Worm (Caenorhabditis elegans) whole organism, young adult: ENCODE results near the gene F21H7.5.

ENCODE experiments used
- C17E4.6 ChIP-seq: fragments of 200-800 bp; sonication (Bioruptor generic); IDR thresholded peaks from 2 replicates; pipeline ENCODE4 v1.3.6; 2022; ENCODE audit warnings: missing genetic modification reagents, missing genetic modification characterization, missing compliant biosample characterization
- F10E7.11 ChIP-seq: sonication (generic microtip); optimal IDR thresholded peaks from 2 replicates; lab custom pipeline; 2017; ENCODE audit warnings: mild to moderate bottlenecking, missing genetic modification characterization, moderate library complexity, missing compliant biosample characterization
- F23B12.7 ChIP-seq: sonication (generic microtip); optimal IDR thresholded peaks from 2 replicates; lab custom pipeline; 2017; ENCODE audit warnings: missing genetic modification characterization, mild to moderate bottlenecking, missing compliant biosample characterization, antibody characterized with exemption, moderate library complexity; ENCODE audit not compliant: insufficient read depth
- F49E8.2 ChIP-seq: sonication (generic microtip); optimal IDR thresholded peaks from 3 replicates; lab custom pipeline; 2017; ENCODE audit warnings: missing genetic modification characterization, mild to moderate bottlenecking, missing compliant biosample characterization, antibody characterized with exemption, moderate library complexity; ENCODE audit not compliant: insufficient read depth
- F57C9.4 ChIP-seq: sonication (generic microtip); optimal IDR thresholded peaks from 2 replicates; lab custom pipeline; 2017; ENCODE audit warnings: mild to moderate bottlenecking, missing genetic modification characterization, missing compliant biosample characterization
- K11D2.4 ChIP-seq: fragments of 200-800 bp; sonication (Bioruptor generic); IDR thresholded peaks from 2 replicates; pipeline ENCODE4 v1.3.6; 2022; ENCODE audit warnings: missing genetic modification reagents, missing genetic modification characterization, missing compliant biosample characterization
- Y53F4B.3 ChIP-seq: fragments of 200-800 bp; sonication (Bioruptor generic); IDR thresholded peaks from 2 replicates; pipeline ENCODE4 v1.3.6; 2022; ENCODE audit warnings: missing genetic modification reagents, missing genetic modification characterization, missing compliant biosample characterization
- Y95B8A.8 ChIP-seq: fragments of 200-800 bp; sonication (Bioruptor generic); IDR thresholded peaks from 2 replicates; pipeline ENCODE4 v1.3.6; 2022; ENCODE audit warnings: missing genetic modification reagents, missing genetic modification characterization, missing compliant biosample characterization
- ZK185.1 ChIP-seq: sonication (generic microtip); optimal IDR thresholded peaks from 2 replicates; lab custom pipeline; 2016; ENCODE audit warnings: mild to moderate bottlenecking, missing genetic modification characterization, missing compliant biosample characterization; ENCODE audit not compliant: poor library complexity, severe bottlenecking
- aptf-3 ChIP-seq: fragments of 200-800 bp; sonication (Bioruptor generic); IDR thresholded peaks from 2 replicates; pipeline ENCODE4 v1.3.6; 2022; ENCODE audit warnings: missing genetic modification characterization, missing compliant biosample characterization
- ccch-3 ChIP-seq: fragments of 200-800 bp; sonication (Bioruptor generic); optimal IDR thresholded peaks from 2 replicates; lab custom pipeline; 2018; ENCODE audit warnings: mild to moderate bottlenecking, missing genetic modification characterization, missing compliant biosample characterization
- dox-1 ChIP-seq: fragments of 200-800 bp; sonication (Bioruptor generic); IDR thresholded peaks from 2 replicates; pipeline ENCODE4 v1.3.6; 2022; ENCODE audit warnings: missing genetic modification reagents, missing genetic modification characterization, missing compliant biosample characterization
- egl-18 ChIP-seq: fragments of 200-800 bp; sonication (Bioruptor generic); IDR thresholded peaks from 2 replicates; pipeline ENCODE4 v1.3.6; 2022; ENCODE audit warnings: missing genetic modification reagents, missing genetic modification characterization, missing compliant biosample characterization
- him-1 ChIP-seq: sonication (generic microtip); optimal IDR thresholded peaks from 2 replicates; lab custom pipeline; 2016; ENCODE audit warnings: missing genotype, missing genetic modification reagents, missing genetic modification characterization, missing compliant biosample characterization
- madf-6 ChIP-seq: fragments of 200-800 bp; sonication (Bioruptor generic); IDR thresholded peaks from 2 replicates; pipeline ENCODE4 v1.3.6; 2022; ENCODE audit warnings: missing genetic modification reagents, missing genetic modification characterization, missing compliant biosample characterization
- mcd-1 ChIP-seq: fragments of 200-800 bp; sonication (Bioruptor generic); IDR thresholded peaks from 2 replicates; pipeline ENCODE4 v1.3.6; 2022; ENCODE audit warnings: missing genetic modification reagents, missing genetic modification characterization, missing compliant biosample characterization
- nfya-2 ChIP-seq: fragments of 200-800 bp; sonication (Bioruptor generic); IDR thresholded peaks from 2 replicates; pipeline ENCODE4 v1.3.6; 2022; ENCODE audit warnings: missing genetic modification reagents, missing genetic modification characterization, missing compliant biosample characterization
- nfyb-1 ChIP-seq: fragments of 200-800 bp; sonication (Bioruptor generic); IDR thresholded peaks from 2 replicates; pipeline ENCODE4 v1.3.6; 2022; ENCODE audit warnings: missing genetic modification reagents, missing genetic modification characterization, missing compliant biosample characterization
- nhr-120 ChIP-seq: fragments of 200-800 bp; sonication (Bioruptor generic); IDR thresholded peaks from 2 replicates; pipeline ENCODE4 v1.3.6; 2022; ENCODE audit warnings: missing genetic modification characterization, missing compliant biosample characterization
- nhr-80 ChIP-seq: sonication (generic microtip); optimal IDR thresholded peaks from 2 replicates; lab custom pipeline; 2016; ENCODE audit warnings: missing genetic modification characterization, missing compliant biosample characterization
- unc-130 ChIP-seq: sonication (generic microtip); optimal IDR thresholded peaks from 2 replicates; lab custom pipeline; 2016; ENCODE audit warnings: missing genetic modification reagents, missing genetic modification characterization, missing compliant biosample characterization
- ztf-22 ChIP-seq: fragments of 200-800 bp; sonication (Bioruptor generic); optimal IDR thresholded peaks from 2 replicates; lab custom pipeline; 2018; ENCODE audit warnings: mild to moderate bottlenecking, missing genetic modification characterization, moderate library complexity, missing compliant biosample characterization

F21H7.5 gene

ce11 chrV:16285794-16286193, 48.5 kb downstream of the F21H7.5 start, which contains the start of gene F28G4.4:
TSS of gene F28G4.4 (minus strand) at chrV:16285894.
- TF ChIP-seq unc-130 (GFP tag; lab: Kevin White, UChicago) (no peak), him-1 (tag; lab: Kevin White, UChicago) (no peak), aptf-3 (no peak), C17E4.6 (GFP tag; lab: Robert Waterston, UW) (no peak), Y53F4B.3 (GFP tag; lab: Robert Waterston, UW) (no peak), madf-6 (no peak), egl-18 (GFP tag; lab: Robert Waterston, UW) (no peak), ccch-3 (GFP tag; lab: Kevin White, UChicago) (no peak), F23B12.7 (tag; lab: Kevin White, UChicago) (no peak), ztf-22 (GFP tag; lab: Kevin White, UChicago) (no peak), mcd-1 (GFP tag; lab: Robert Waterston, UW) (no peak), nfya-2 (GFP tag; lab: Robert Waterston, UW) (no peak), F10E7.11 (tag; lab: Kevin White, UChicago) (no peak), nfyb-1 (GFP tag; lab: Robert Waterston, UW) (no peak), nhr-120 (GFP tag; lab: Robert Waterston, UW) (no peak), F49E8.2 (tag; lab: Kevin White, UChicago) (no peak), Y95B8A.8 (no peak)

ce11 chrV:16287619-16288018, 50.3 kb downstream of the F21H7.5 start, which contains the start of gene F28G4.3:
TSS of gene F28G4.3 (minus strand) at chrV:16287719.
- TF ChIP-seq dox-1 (GFP tag; lab: Robert Waterston, UW) (no peak), nhr-80 (tag; lab: Kevin White, UChicago) (no peak), ZK185.1 (tag; lab: Kevin White, UChicago) (no peak), F57C9.4 (tag; lab: Kevin White, UChicago) (no peak), K11D2.4 (GFP tag; lab: Robert Waterston, UW) (no peak)
